Worm (Caenorhabditis elegans) whole organism, late embryonic: ENCODE results near the gene gst-11.

Experiments
- C08G9.2 ChIP-seq: sonication (generic microtip); optimal IDR thresholded peaks from 2 replicates; lab custom pipeline; 2016; ENCODE audit warnings: mild to moderate bottlenecking, missing genetic modification characterization, moderate library complexity, missing compliant biosample characterization
- K09A11.1 ChIP-seq: sonication (generic microtip); optimal IDR thresholded peaks from 2 replicates; lab custom pipeline; 2017; ENCODE audit warnings: antibody characterized with exemption, mild to moderate bottlenecking, missing genetic modification characterization, missing compliant biosample characterization; ENCODE audit not compliant: insufficient read depth
- ceh-14 ChIP-seq: sonication (generic microtip); optimal IDR thresholded peaks from 2 replicates; lab custom pipeline; 2016; ENCODE audit warnings: missing genotype, missing genetic modification characterization, missing compliant biosample characterization
- ceh-2 ChIP-seq: sonication (generic microtip); optimal IDR thresholded peaks from 2 replicates; lab custom pipeline; 2016; ENCODE audit warnings: missing genotype, missing genetic modification characterization, missing compliant biosample characterization
- ceh-24 ChIP-seq: sonication (generic microtip); optimal IDR thresholded peaks from 2 replicates; lab custom pipeline; 2016; ENCODE audit warnings: mild to moderate bottlenecking, missing genetic modification characterization, missing compliant biosample characterization
- ceh-30 ChIP-seq: fragments of 150-350 bp; optimal IDR thresholded peaks from 2 replicates; lab custom pipeline; 2014; ENCODE audit warnings: missing biosample characterization, missing genetic modification characterization
- ceh-34 ChIP-seq: sonication (generic microtip); optimal IDR thresholded peaks from 2 replicates; lab custom pipeline; 2016; ENCODE audit warnings: mild to moderate bottlenecking, missing genetic modification characterization, missing compliant biosample characterization
- ceh-9 ChIP-seq: sonication (generic microtip); optimal IDR thresholded peaks from 2 replicates; lab custom pipeline; 2016; ENCODE audit warnings: mild to moderate bottlenecking, missing genetic modification characterization, inconsistent platforms, missing compliant biosample characterization
- che-1 ChIP-seq: sonication (generic microtip); optimal IDR thresholded peaks from 2 replicates; lab custom pipeline; 2016; ENCODE audit warnings: mild to moderate bottlenecking, missing genetic modification characterization, missing compliant biosample characterization
- elt-2 ChIP-seq: sonication (generic microtip); optimal IDR thresholded peaks from 2 replicates; lab custom pipeline; 2016; ENCODE audit warnings: missing genetic modification reagents, missing genetic modification characterization, missing compliant biosample characterization
- elt-4 ChIP-seq: sonication (generic microtip); optimal IDR thresholded peaks from 2 replicates; lab custom pipeline; 2016; ENCODE audit warnings: missing genetic modification characterization, missing compliant biosample characterization
- ets-4 ChIP-seq: sonication (generic microtip); optimal IDR thresholded peaks from 2 replicates; lab custom pipeline; 2016; ENCODE audit warnings: missing genetic modification characterization, missing compliant biosample characterization
- eyg-1 ChIP-seq: sonication (generic microtip); optimal IDR thresholded peaks from 2 replicates; lab custom pipeline; 2016; ENCODE audit warnings: missing genotype, missing genetic modification characterization, missing compliant biosample characterization
- fax-1 ChIP-seq: sonication (generic microtip); optimal IDR thresholded peaks from 2 replicates; lab custom pipeline; 2016; ENCODE audit warnings: missing genotype, missing genetic modification characterization, missing compliant biosample characterization
- fkh-10 ChIP-seq: fragments of 150-350 bp; optimal IDR thresholded peaks from 2 replicates; lab custom pipeline; 2014; ENCODE audit warnings: missing biosample characterization, missing genetic modification reagents, missing genetic modification characterization
- hlh-13 ChIP-seq: fragments of 200-800 bp; sonication (Bioruptor generic); optimal IDR thresholded peaks from 2 replicates; lab custom pipeline; 2018; ENCODE audit warnings: mild to moderate bottlenecking, missing genetic modification characterization, missing compliant biosample characterization
- hlh-15 ChIP-seq: sonication (generic microtip); optimal IDR thresholded peaks from 2 replicates; lab custom pipeline; 2016; ENCODE audit warnings: missing genetic modification characterization, missing compliant biosample characterization
- hlh-30 ChIP-seq: sonication (generic microtip); optimal IDR thresholded peaks from 2 replicates; lab custom pipeline; 2017; ENCODE audit warnings: antibody characterized with exemption, missing genetic modification characterization, missing compliant biosample characterization; ENCODE audit not compliant: insufficient read depth
- hlh-8 ChIP-seq: sonication (generic microtip); optimal IDR thresholded peaks from 2 replicates; lab custom pipeline; 2016; ENCODE audit warnings: missing genotype, missing genetic modification characterization, missing compliant biosample characterization
- lim-6 ChIP-seq: sonication (generic microtip); optimal IDR thresholded peaks from 2 replicates; lab custom pipeline; 2016; ENCODE audit warnings: missing genetic modification characterization, missing compliant biosample characterization
- madf-2 ChIP-seq: sonication (generic microtip); optimal IDR thresholded peaks from 2 replicates; lab custom pipeline; 2017; ENCODE audit warnings: missing genetic modification characterization, missing compliant biosample characterization
- nhr-232 ChIP-seq: sonication (generic microtip); optimal IDR thresholded peaks from 2 replicates; lab custom pipeline; 2016; ENCODE audit warnings: missing genetic modification characterization, missing compliant biosample characterization
- pat-9 ChIP-seq: fragments of 200-800 bp; sonication (Bioruptor generic); optimal IDR thresholded peaks from 2 replicates; lab custom pipeline; 2018; ENCODE audit warnings: mild to moderate bottlenecking, missing genetic modification characterization, moderate library complexity, missing compliant biosample characterization
- pax-1 ChIP-seq: fragments of 150-350 bp; optimal IDR thresholded peaks from 2 replicates; lab custom pipeline; 2014; ENCODE audit warnings: missing biosample characterization, missing genetic modification characterization
- pha-4 ChIP-seq: fragments of 150-350 bp; optimal IDR thresholded peaks from 2 replicates; lab custom pipeline; 2018; ENCODE audit warnings: missing biosample characterization, missing genetic modification reagents, missing genetic modification characterization
- ref-2 ChIP-seq: sonication (generic microtip); optimal IDR thresholded peaks from 2 replicates; lab custom pipeline; 2016; ENCODE audit warnings: missing genetic modification characterization, missing compliant biosample characterization
- rnt-1 ChIP-seq: sonication (generic microtip); optimal IDR thresholded peaks from 2 replicates; lab custom pipeline; 2016; ENCODE audit warnings: missing genetic modification characterization, missing compliant biosample characterization
- sdc-2 ChIP-seq: sonication (generic microtip); optimal IDR thresholded peaks from 2 replicates; lab custom pipeline; 2016; ENCODE audit warnings: missing genotype, missing genetic modification characterization, missing compliant biosample characterization
- sox-2 ChIP-seq: fragments of 200-800 bp; sonication (Bioruptor generic); IDR thresholded peaks from 2 replicates; pipeline ENCODE4 v1.3.6; 2022; ENCODE audit warnings: missing genetic modification reagents, missing genetic modification characterization, missing compliant biosample characterization
- syd-9 ChIP-seq: sonication (generic microtip); optimal IDR thresholded peaks from 2 replicates; lab custom pipeline; 2016; ENCODE audit warnings: mild to moderate bottlenecking, missing genetic modification characterization, moderate library complexity, missing compliant biosample characterization
- tbx-7 ChIP-seq: sonication (generic microtip); optimal IDR thresholded peaks from 2 replicates; lab custom pipeline; 2016; ENCODE audit warnings: missing genotype, missing genetic modification characterization, missing compliant biosample characterization
- ttx-3 ChIP-seq: sonication (generic microtip); optimal IDR thresholded peaks from 2 replicates; lab custom pipeline; 2016; ENCODE audit warnings: missing genetic modification reagents, missing genetic modification characterization, missing compliant biosample characterization
- unc-42 ChIP-seq: sonication (generic microtip); optimal IDR thresholded peaks from 2 replicates; lab custom pipeline; 2016; ENCODE audit warnings: missing genotype, missing genetic modification characterization, missing compliant biosample characterization
- unc-55 ChIP-seq: sonication (generic microtip); optimal IDR thresholded peaks from 2 replicates; lab custom pipeline; 2017; ENCODE audit warnings: missing biosample characterization, missing genetic modification reagents, missing genetic modification characterization
- zip-5 ChIP-seq: sonication (generic microtip); optimal IDR thresholded peaks from 2 replicates; lab custom pipeline; 2016; ENCODE audit warnings: missing genetic modification characterization, missing compliant biosample characterization
- ztf-16 ChIP-seq: sonication (generic microtip); optimal IDR thresholded peaks from 2 replicates; lab custom pipeline; 2017; ENCODE audit warnings: missing genetic modification characterization, missing compliant biosample characterization

The gst-11 gene

ce11 chrX:3625599-3625998 is 8.0 kb downstream of the gst-11 start:
- TF ChIP-seq unc-55 = no peak
- TF ChIP-seq syd-9 (tag; lab: Kevin White, UChicago) = no peak
- TF ChIP-seq ztf-16 (tag; lab: Kevin White, UChicago) = no peak
- no peak for TF ChIP-seq ceh-2 (tag; lab: Kevin White, UChicago)
- no peak for TF ChIP-seq lim-6 (tag; lab: Kevin White, UChicago)
- TF ChIP-seq ets-4 (tag; lab: Kevin White, UChicago) = no peak
- no peak for TF ChIP-seq pat-9 (tag; lab: Kevin White, UChicago)
- no peak for TF ChIP-seq hlh-15 (tag; lab: Kevin White, UChicago)
- no peak for TF ChIP-seq sdc-2 (tag; lab: Kevin White, UChicago)
- TF ChIP-seq K09A11.1 = no peak
- TF ChIP-seq hlh-8 (tag; lab: Kevin White, UChicago) = no peak
- TF ChIP-seq ceh-9 (tag; lab: Kevin White, UChicago) = no peak
- no peak for TF ChIP-seq eyg-1 (tag; lab: Kevin White, UChicago)

- TF ChIP-seq sox-2 (GFP tag; lab: Robert Waterston, UW) (no peak), tbx-7 (tag; lab: Kevin White, UChicago) (no peak), ceh-30 (tag; lab: Kevin White, UChicago) (no peak), ref-2 (tag; lab: Kevin White, UChicago) (no peak), ceh-2 (tag; lab: Kevin White, UChicago) (no peak), C08G9.2 (no peak), ttx-3 (tag; lab: Kevin White, UChicago) (no peak), madf-2 (no peak), pax-1 (tag; lab: Kevin White, UChicago) (no peak), pha-4 (no peak), hlh-30 (tag; lab: Kevin White, UChicago) (no peak), zip-5 (tag; lab: Kevin White, UChicago) (no peak), nhr-232 (tag; lab: Kevin White, UChicago) (no peak), rnt-1 (tag; lab: Kevin White, UChicago) (no peak), pat-9 (tag; lab: Kevin White, UChicago) (no peak), hlh-13 (GFP tag; lab: Kevin White, UChicago) (no peak)
- TF ChIP-seq, all 69 proteins: peak for 0
These were observed 10.4 kb downstream of the gst-11 start, which contains the start of gene C18B2.2 for ce11 chrX:3623162-3623561. Gene C18B2.2 (plus strand): TSS chrX:3623462.

- TF ChIP-seq ceh-34 (no peak), unc-42 (peak; percentile 87), rnt-1 (tag; lab: Kevin White, UChicago) (no peak), che-1 (tag; lab: Kevin White, UChicago) (no peak), ets-4 (tag; lab: Kevin White, UChicago) (no peak)
- TF ChIP-seq, all 69 proteins: peak for 1
These were observed 14.7 kb downstream of the gst-11 start for ce11 chrX:3618842-3619241.

ce11 chrX:3617218-3617617 is 16.3 kb downstream of the gst-11 start, which contains the start of gene del-9:
Gene del-9 (minus strand): TSS chrX:3617318.
- TF ChIP-seq pha-4 (no peak), ceh-24 (tag; lab: Kevin White, UChicago) (no peak), fkh-10 (GFP tag; lab: Kevin White, UChicago) (no peak), sox-2 (GFP tag; lab: Robert Waterston, UW) (no peak), pat-9 (tag; lab: Kevin White, UChicago) (no peak)

- TF ChIP-seq ceh-14 (tag; lab: Kevin White, UChicago) (no peak), zip-5 (tag; lab: Kevin White, UChicago) (no peak), sdc-2 (tag; lab: Kevin White, UChicago) (no peak), elt-2 (tag; lab: Kevin White, UChicago) (peak; percentile 78), fax-1 (tag; lab: Kevin White, UChicago) (no peak), elt-4 (tag; lab: Kevin White, UChicago) (no peak)
- TF ChIP-seq, all 69 proteins: peak for 1
These were observed 19.9 kb downstream of the gst-11 start for ce11 chrX:3613665-3614064.
